Fruit fly (Drosophila melanogaster) whole organism, embryonic: ENCODE measurements around the gene CG15143.
A peak's percentile ranks its signal among the peaks of the same experiment; 100 is the strongest.

Source experiments
- Aef1 ChIP-seq: fragments of 200-800 bp; sonication (Bioruptor generic); IDR thresholded peaks from 3 replicates; pipeline ENCODE4 v1.3.6; 2022; ENCODE audit warnings: missing biosample characterization, missing genetic modification characterization
- Atf-2 ChIP-seq: fragments of 200-800 bp; sonication (Bioruptor generic); optimal IDR thresholded peaks from 2 replicates; lab custom pipeline; 2016; ENCODE audit warnings: missing biosample characterization, missing genetic modification characterization
- CG10209 ChIP-seq: fragments of 200-800 bp; sonication (Bioruptor generic); optimal IDR thresholded peaks from 3 replicates; lab custom pipeline; 2017; ENCODE audit warnings: missing biosample characterization, mild to moderate bottlenecking, missing genetic modification characterization, missing genetic modification reagents
- CG11504 ChIP-seq: fragments of 200-800 bp; sonication (Bioruptor generic); optimal IDR thresholded peaks from 3 replicates; lab custom pipeline; 2019; ENCODE audit warnings: missing biosample characterization, mild to moderate bottlenecking, missing genetic modification characterization, moderate library complexity
- CG12071 ChIP-seq: fragments of 200-800 bp; sonication (Bioruptor generic); optimal IDR thresholded peaks from 3 replicates; lab custom pipeline; 2018; ENCODE audit warnings: missing biosample characterization, mild to moderate bottlenecking, missing genetic modification characterization
- CG12104 ChIP-seq: fragments of 200-800 bp; sonication (Bioruptor generic); optimal IDR thresholded peaks from 3 replicates; lab custom pipeline; 2016; ENCODE audit warnings: missing biosample characterization, missing genetic modification characterization
- CG12391 ChIP-seq: fragments of 200-800 bp; sonication (Bioruptor generic); optimal IDR thresholded peaks from 3 replicates; lab custom pipeline; 2018; ENCODE audit warnings: missing biosample characterization, mild to moderate bottlenecking, missing genetic modification characterization, moderate library complexity
- CG14014 ChIP-seq: fragments of 200-800 bp; sonication (Bioruptor generic); IDR thresholded peaks from 2 replicates; pipeline ENCODE4 v1.3.6; 2022; ENCODE audit warnings: missing biosample characterization, missing genetic modification characterization
- CG14965 ChIP-seq: fragments of 200-800 bp; sonication (Bioruptor generic); optimal IDR thresholded peaks from 2 replicates; lab custom pipeline; 2016; ENCODE audit warnings: missing biosample characterization, missing genetic modification characterization, borderline replicate concordance
- CG17385 ChIP-seq: fragments of 200-800 bp; sonication (Bioruptor generic); optimal IDR thresholded peaks from 3 replicates; lab custom pipeline; 2018; ENCODE audit warnings: missing biosample characterization, mild to moderate bottlenecking, missing genetic modification characterization
- CG17568 ChIP-seq: fragments of 200-800 bp; sonication (Bioruptor generic); optimal IDR thresholded peaks from 2 replicates; lab custom pipeline; 2018; ENCODE audit warnings: missing biosample characterization, mild to moderate bottlenecking, missing genetic modification characterization, moderate library complexity
- CG2120 ChIP-seq: fragments of 200-800 bp; sonication (Bioruptor generic); optimal IDR thresholded peaks from 3 replicates; lab custom pipeline; 2016; ENCODE audit warnings: missing biosample characterization, missing genetic modification characterization
- CG2129 ChIP-seq: fragments of 200-800 bp; sonication (Bioruptor generic); IDR thresholded peaks from 2 replicates; pipeline ENCODE4 v1.3.6; 2022; ENCODE audit warnings: missing biosample characterization, missing genetic modification characterization; ENCODE audit not compliant: partially characterized antibody
- CG2199 ChIP-seq: fragments of 200-800 bp; sonication (Bioruptor generic); IDR thresholded peaks from 3 replicates; pipeline ENCODE4 v1.3.6; 2022; ENCODE audit warnings: missing biosample characterization, missing genetic modification characterization
- CG31365 ChIP-seq: fragments of 200-800 bp; sonication (Bioruptor generic); optimal IDR thresholded peaks from 2 replicates; lab custom pipeline; 2018; ENCODE audit warnings: missing biosample characterization, mild to moderate bottlenecking, missing genetic modification characterization
- CG32532 ChIP-seq: fragments of 200-800 bp; sonication (Bioruptor generic); IDR thresholded peaks from 2 replicates; pipeline ENCODE4 v1.3.6; 2022; ENCODE audit warnings: missing biosample characterization, missing genetic modification characterization
- CG3726 ChIP-seq: fragments of 200-800 bp; sonication (Bioruptor generic); IDR thresholded peaks from 3 replicates; pipeline ENCODE4, ENCODE4 v1.3.6; 2022; ENCODE audit warnings: missing biosample characterization, missing genetic modification characterization
- CG4424 ChIP-seq: fragments of 200-800 bp; sonication (Bioruptor generic); optimal IDR thresholded peaks from 3 replicates; lab custom pipeline; 2016; ENCODE audit warnings: missing biosample characterization, missing genetic modification characterization
- CG5953 ChIP-seq: fragments of 200-800 bp; sonication (Bioruptor generic); IDR thresholded peaks from 2 replicates; pipeline ENCODE4 v1.3.6; 2022; ENCODE audit warnings: missing biosample characterization, missing genetic modification characterization
- CG6689 ChIP-seq: fragments of 200-800 bp; sonication (Bioruptor generic); IDR thresholded peaks from 2 replicates; pipeline ENCODE4 v1.3.6; 2022; ENCODE audit warnings: missing biosample characterization, missing genetic modification characterization
- CG6765 ChIP-seq: fragments of 200-800 bp; sonication (Bioruptor generic); optimal IDR thresholded peaks from 3 replicates; lab custom pipeline; 2017; ENCODE audit warnings: missing biosample characterization, mild to moderate bottlenecking, missing genetic modification characterization
- CG6813 ChIP-seq: fragments of 200-800 bp; sonication (Bioruptor generic); optimal IDR thresholded peaks from 2 replicates; lab custom pipeline; 2017; ENCODE audit warnings: missing biosample characterization, missing genetic modification characterization, mild to moderate bottlenecking, moderate library complexity, missing genetic modification reagents
- CG7928 ChIP-seq: fragments of 200-800 bp; sonication (Bioruptor generic); optimal IDR thresholded peaks from 2 replicates; lab custom pipeline; 2017; ENCODE audit warnings: missing biosample characterization, mild to moderate bottlenecking, missing genetic modification characterization
- CG8359 ChIP-seq: fragments of 200-800 bp; sonication (Bioruptor generic); optimal IDR thresholded peaks from 2 replicates; lab custom pipeline; 2017; ENCODE audit warnings: missing biosample characterization, mild to moderate bottlenecking, missing genetic modification characterization, borderline replicate concordance
- CHES-1-like ChIP-seq: fragments of 200-800 bp; sonication (Bioruptor generic); optimal IDR thresholded peaks from 2 replicates; lab custom pipeline; 2016; ENCODE audit warnings: missing biosample characterization, missing genetic modification characterization
- Chrac-16 ChIP-seq: fragments of 200-800 bp; sonication (Bioruptor generic); optimal IDR thresholded peaks from 3 replicates; lab custom pipeline; 2016; ENCODE audit warnings: missing biosample characterization, missing genetic modification characterization
- Elba2 ChIP-seq: fragments of 200-800 bp; sonication (Bioruptor generic); optimal IDR thresholded peaks from 3 replicates; lab custom pipeline; 2016; ENCODE audit warnings: missing biosample characterization, missing genetic modification characterization
- H15 ChIP-seq: fragments of 200-800 bp; sonication (Bioruptor generic); IDR thresholded peaks from 3 replicates; pipeline ENCODE4 v1.3.6; 2022; ENCODE audit warnings: missing biosample characterization, missing genetic modification characterization
- HLHmδ ChIP-seq: fragments of 200-800 bp; sonication (Bioruptor generic); optimal IDR thresholded peaks from 2 replicates; lab custom pipeline; 2018; ENCODE audit warnings: missing biosample characterization, mild to moderate bottlenecking, missing genetic modification characterization, moderate library complexity
- Max ChIP-seq: fragments of 200-800 bp; sonication (Bioruptor generic); optimal IDR thresholded peaks from 2 replicates; lab custom pipeline; 2016; ENCODE audit warnings: missing biosample characterization, mild to moderate bottlenecking, missing genetic modification characterization
- PHDP ChIP-seq: fragments of 200-800 bp; sonication (Bioruptor generic); optimal IDR thresholded peaks from 3 replicates; lab custom pipeline; 2018; ENCODE audit warnings: missing biosample characterization, mild to moderate bottlenecking, missing genetic modification characterization, moderate library complexity
- Poxn ChIP-seq: fragments of 200-800 bp; sonication (Bioruptor generic); IDR thresholded peaks from 2 replicates; pipeline ENCODE4 v1.3.6; 2022; ENCODE audit warnings: missing biosample characterization, missing genetic modification characterization
- Rfx ChIP-seq: fragments of 200-800 bp; sonication (Bioruptor generic); IDR thresholded peaks from 2 replicates; pipeline ENCODE4 v1.3.6; 2022; ENCODE audit warnings: missing biosample characterization, missing genetic modification characterization
- Sry-β ChIP-seq: fragments of 200-800 bp; sonication (Bioruptor generic); optimal IDR thresholded peaks from 2 replicates; lab custom pipeline; 2018; ENCODE audit warnings: missing biosample characterization, mild to moderate bottlenecking, missing genetic modification characterization, moderate library complexity
- Sry-δ ChIP-seq: fragments of 200-800 bp; sonication (Bioruptor generic); optimal IDR thresholded peaks from 2 replicates; lab custom pipeline; 2016; ENCODE audit warnings: missing biosample characterization, missing genetic modification characterization
- bbx ChIP-seq: fragments of 200-800 bp; sonication (Bioruptor generic); IDR thresholded peaks from 2 replicates; pipeline ENCODE4 v1.3.6; 2022; ENCODE audit warnings: missing biosample characterization, missing genetic modification characterization; ENCODE audit not compliant: partially characterized antibody
- chm ChIP-seq: fragments of 200-800 bp; sonication (Bioruptor generic); IDR thresholded peaks from 2 replicates; pipeline ENCODE4 v1.3.6; 2022; ENCODE audit warnings: missing biosample characterization, missing genetic modification characterization
- esg ChIP-seq: fragments of 200-800 bp; sonication (Bioruptor generic); conservative IDR thresholded peaks from 2 replicates; pipeline ENCODE4 v1.3.6; 2022; ENCODE audit warnings: missing biosample characterization, missing genetic modification characterization
- eyg ChIP-seq: fragments of 200-800 bp; sonication (Bioruptor generic); optimal IDR thresholded peaks from 3 replicates; lab custom pipeline; 2016; ENCODE audit warnings: missing biosample characterization, missing genetic modification characterization
- ftz-f1 ChIP-seq: fragments of 200-800 bp; sonication (Bioruptor generic); optimal IDR thresholded peaks from 2 replicates; lab custom pipeline; 2016; ENCODE audit warnings: missing biosample characterization, missing genetic modification characterization
- gcm2 ChIP-seq: fragments of 200-800 bp; sonication (Bioruptor generic); optimal IDR thresholded peaks from 2 replicates; lab custom pipeline; 2016; ENCODE audit warnings: missing biosample characterization, missing genetic modification characterization
- gfzf ChIP-seq: fragments of 200-800 bp; sonication (Bioruptor generic); optimal IDR thresholded peaks from 2 replicates; lab custom pipeline; 2016; ENCODE audit warnings: missing biosample characterization, mild to moderate bottlenecking, missing genetic modification characterization, moderate library complexity
- knrl ChIP-seq: fragments of 200-800 bp; sonication (Bioruptor generic); IDR thresholded peaks from 3 replicates; pipeline ENCODE4 v1.3.6; 2022; ENCODE audit warnings: missing biosample characterization, missing genetic modification characterization; ENCODE audit not compliant: partially characterized antibody
- lmd ChIP-seq: fragments of 200-800 bp; sonication (Bioruptor generic); IDR thresholded peaks from 2 replicates; pipeline ENCODE4 v1.3.6; 2022; ENCODE audit warnings: missing biosample characterization, missing genetic modification characterization
- nau ChIP-seq: fragments of 200-800 bp; sonication (Bioruptor generic); optimal IDR thresholded peaks from 3 replicates; lab custom pipeline; 2017; ENCODE audit warnings: missing biosample characterization, mild to moderate bottlenecking, missing genetic modification characterization, missing genetic modification reagents
- p53 ChIP-seq: fragments of 200-800 bp; sonication (Bioruptor generic); optimal IDR thresholded peaks from 2 replicates; lab custom pipeline; 2016; ENCODE audit warnings: missing biosample characterization, missing genetic modification characterization
- shn ChIP-seq: fragments of 200-800 bp; sonication (Bioruptor generic); optimal IDR thresholded peaks from 3 replicates; lab custom pipeline; 2016; ENCODE audit warnings: missing biosample characterization, missing genetic modification characterization
- stwl ChIP-seq: fragments of 200-800 bp; sonication (Bioruptor generic); optimal IDR thresholded peaks from 3 replicates; lab custom pipeline; 2018; ENCODE audit warnings: missing biosample characterization, mild to moderate bottlenecking, missing genetic modification characterization, moderate library complexity
- tap ChIP-seq: fragments of 200-800 bp; optimal IDR thresholded peaks from 3 replicates; lab custom pipeline; 2019; ENCODE audit warnings: missing biosample characterization, mild to moderate bottlenecking, missing genetic modification characterization, moderate library complexity
- wor ChIP-seq: fragments of 200-800 bp; sonication (Bioruptor generic); IDR thresholded peaks from 2 replicates; pipeline ENCODE4 v1.3.6; 2022; ENCODE audit warnings: missing biosample characterization, missing genetic modification characterization
- yki ChIP-seq: fragments of >200 bp; optimal IDR thresholded peaks from 3 replicates; lab custom pipeline; 2018

Gene CG15143

DNA sequence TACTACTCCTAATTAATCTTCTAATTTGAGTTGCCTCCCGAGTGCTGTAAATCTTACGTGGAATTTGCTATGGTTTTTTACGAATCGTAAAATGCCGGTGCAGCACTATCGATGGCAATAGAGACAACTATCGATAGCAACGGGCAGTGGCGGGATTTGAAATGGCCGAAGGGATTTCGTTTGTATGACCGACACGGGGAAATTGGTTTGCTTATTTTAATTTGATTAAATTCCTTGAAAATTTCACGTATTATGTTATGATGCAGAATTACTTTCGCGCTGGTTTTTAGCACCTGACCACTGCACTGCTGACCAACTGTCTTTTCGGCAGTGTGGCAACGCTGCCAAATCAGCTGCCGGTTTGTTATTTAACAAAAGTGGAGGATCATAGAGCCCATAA lies 40.2 kb downstream of the CG15143 start, which contains the start of the genes GCS2beta and CG5131 (continued):
- peak; percentile 97 for TF ChIP-seq CG32532
- peak; percentile 85 for TF ChIP-seq nau (GFP tag; lab: Kevin White, UChicago)
- TF ChIP-seq CG6689 (GFP tag; lab: Robert Waterston, UW) = peak; percentile 92
- TF ChIP-seq CG10209 (GFP tag; lab: Kevin White, UChicago) = peak; percentile 92
- peak; percentile 94 for TF ChIP-seq Aef1 (GFP tag; lab: Robert Waterston, UW)
- no peak for TF ChIP-seq CG17568 (GFP tag; lab: Kevin White, UChicago)
- peak; percentile 88 for TF ChIP-seq CG12104 (GFP tag; lab: Kevin White, UChicago)
- peak; percentile 49 for TF ChIP-seq gfzf
- TF ChIP-seq CG17385 (GFP tag; lab: Kevin White, UChicago) = peak; percentile 78
- peak; percentile 92 for TF ChIP-seq eyg (GFP tag; lab: Kevin White, UChicago)
- TF ChIP-seq bbx (GFP tag; lab: Robert Waterston, UW) = peak; percentile 77
- peak; percentile 95 for TF ChIP-seq lmd (GFP tag; lab: Robert Waterston, UW)
- TF ChIP-seq p53 (GFP tag; lab: Kevin White, UChicago) = peak; percentile 94
- TF ChIP-seq chm (GFP tag; lab: Robert Waterston, UW) = peak; percentile 71
- peak; percentile 42 for TF ChIP-seq CG8359 (GFP tag; lab: Kevin White, UChicago)
- TF ChIP-seq knrl (GFP tag; lab: Robert Waterston, UW) = peak; percentile 94
- TF ChIP-seq Atf-2 = peak; percentile 95
- peak; percentile 92 for TF ChIP-seq PHDP (tag; lab: Kevin White, UChicago)
- peak; percentile 84 for TF ChIP-seq CG2129 (GFP tag; lab: Robert Waterston, UW)
- TF ChIP-seq Sry-δ (GFP tag; lab: Kevin White, UChicago) = peak; percentile 96
- peak; percentile 78 for TF ChIP-seq CG6813 (GFP tag; lab: Kevin White, UChicago)
- TF ChIP-seq Max (GFP tag; lab: Kevin White, UChicago) = peak; percentile 95
- TF ChIP-seq CG14014 (GFP tag; lab: Robert Waterston, UW) = peak; percentile 95
- no peak for TF ChIP-seq yki (lab: Kevin White, UChicago)
- peak; percentile 53 for TF ChIP-seq CG31365 (tag; lab: Kevin White, UChicago)
- TF ChIP-seq shn = peak; percentile 97
- TF ChIP-seq tap (tag; lab: Kevin White, UChicago) = peak; percentile 62
- peak; percentile 91 for TF ChIP-seq CG12391 (tag; lab: Kevin White, UChicago)
- peak; percentile 70 for TF ChIP-seq CG7928
- peak; percentile 85 for TF ChIP-seq CG11504
- peak; percentile 73 for TF ChIP-seq gcm2 (GFP tag; lab: Kevin White, UChicago)
- peak; percentile 94 for TF ChIP-seq esg
- TF ChIP-seq HLHmδ (GFP tag; lab: Kevin White, UChicago) = no peak
- peak; percentile 51 for TF ChIP-seq CG14965 (GFP tag; lab: Kevin White, UChicago)
- peak; percentile 96 for TF ChIP-seq Chrac-16 (GFP tag; lab: Kevin White, UChicago)
- peak; percentile 23 for TF ChIP-seq Sry-β (GFP tag; lab: Kevin White, UChicago)
- peak; percentile 87; the same call in 2 of the 3 replicates for TF ChIP-seq CG3726 (GFP tag; lab: Robert Waterston, UW)
- TF ChIP-seq CG2120 (GFP tag; lab: Kevin White, UChicago) = peak; percentile 98
- peak; percentile 90 for TF ChIP-seq Poxn
- TF ChIP-seq stwl (tag; lab: Kevin White, UChicago) = peak; percentile 79
- TF ChIP-seq CHES-1-like (GFP tag; lab: Kevin White, UChicago) = peak; percentile 98
- TF ChIP-seq CG5953 (GFP tag; lab: Robert Waterston, UW) = peak; percentile 80
- TF ChIP-seq CG4424 (GFP tag; lab: Kevin White, UChicago) = peak; percentile 92
- peak; percentile 58 for TF ChIP-seq ftz-f1 (GFP tag; lab: Kevin White, UChicago)
- peak; percentile 98 for TF ChIP-seq Rfx (GFP tag; lab: Robert Waterston, UW)
- TF ChIP-seq wor = peak; percentile 85
- TF ChIP-seq CG12071 (GFP tag; lab: Kevin White, UChicago) = peak; percentile 82
- peak; percentile 72 for TF ChIP-seq Elba2
- peak; percentile 92 for TF ChIP-seq H15 (GFP tag; lab: Robert Waterston, UW)
- TF ChIP-seq CG6765 (GFP tag; lab: Kevin White, UChicago) = peak; percentile 73
- peak; percentile 86 for TF ChIP-seq CG2199
